Worm (Caenorhabditis elegans): ENCODE measurements around the gene gpx-5.

- TF ChIP-seq aly-2 (tag; optimal IDR thresholded peaks at IDR 0.05), result no peak
- TF ChIP-seq unc-62 (GFP tag; optimal IDR thresholded peaks at IDR 0.05), result no peak
- TF ChIP-seq blmp-1 (tag; optimal IDR thresholded peaks at IDR 0.05), result peak; percentile 57
- no peak for TF ChIP-seq ceh-82 (tag; optimal IDR thresholded peaks at IDR 0.05)
- no peak for TF ChIP-seq egl-27 (tag; optimal IDR thresholded peaks at IDR 0.05)
- TF ChIP-seq fkh-10 (GFP tag; optimal IDR thresholded peaks at IDR 0.05), result no peak
- no peak for TF ChIP-seq sup-37 (GFP tag; optimal IDR thresholded peaks at IDR 0.05)
- TF ChIP-seq Y116A8C.19 (tag; optimal IDR thresholded peaks at IDR 0.05; ENCODE audit: borderline replicate concordance), result no peak
- no peak for TF ChIP-seq ces-1 (GFP tag; optimal IDR thresholded peaks at IDR 0.05)
- no peak for TF ChIP-seq skn-1 (tag; optimal IDR thresholded peaks at IDR 0.05)
- TF ChIP-seq ztf-11 (tag; optimal IDR thresholded peaks at IDR 0.05), result no peak
- TF ChIP-seq nhr-20 (tag; optimal IDR thresholded peaks at IDR 0.05), result no peak
- no peak for TF ChIP-seq lin-39 (tag; optimal IDR thresholded peaks at IDR 0.05)
Observed at ce11 chrX:9555238-9555637, 29.2 kb upstream of the gpx-5 start.
